Worm (Caenorhabditis elegans) whole organism, L3 larva: Measurements from ENCODE around the gene aqp-11.

ENCODE experiments used
- R02D3.7 ChIP-seq: fragments of 150-350 bp; optimal IDR thresholded peaks from 2 replicates; lab custom pipeline; 2014; ENCODE audit warnings: missing biosample characterization, missing genetic modification characterization
- aly-2 ChIP-seq: fragments of 150-350 bp; optimal IDR thresholded peaks from 2 replicates; lab custom pipeline; 2014; ENCODE audit warnings: missing biosample characterization, missing genetic modification characterization
- ama-1 ChIP-seq: fragments of 150-350 bp; optimal IDR thresholded peaks from 2 replicates; lab custom pipeline; 2018
- ceh-16 ChIP-seq: sonication (generic microtip); optimal IDR thresholded peaks from 2 replicates; lab custom pipeline; 2017; ENCODE audit warnings: missing biosample characterization, missing genetic modification characterization
- ceh-28 ChIP-seq: fragments of 150-350 bp; optimal IDR thresholded peaks from 2 replicates; lab custom pipeline; 2014; ENCODE audit warnings: missing biosample characterization, missing genetic modification reagents, missing genetic modification characterization
- daf-12 ChIP-seq: fragments of 150-350 bp; optimal IDR thresholded peaks from 2 replicates; lab custom pipeline; 2014; ENCODE audit warnings: missing biosample characterization, missing genetic modification reagents, missing genetic modification characterization
- egl-27 ChIP-seq: sonication (generic microtip); optimal IDR thresholded peaks from 4 replicates; lab custom pipeline; 2017; ENCODE audit warnings: missing biosample characterization, missing genetic modification reagents, missing genetic modification characterization
- elt-2 ChIP-seq: sonication (generic microtip); optimal IDR thresholded peaks from 2 replicates; lab custom pipeline; 2016; ENCODE audit warnings: missing genetic modification reagents, mild to moderate bottlenecking, missing genetic modification characterization, missing compliant biosample characterization
- fkh-10 ChIP-seq: sonication (generic microtip); optimal IDR thresholded peaks from 2 replicates; lab custom pipeline; 2017; ENCODE audit warnings: missing biosample characterization, missing genetic modification reagents, missing genetic modification characterization
- fkh-2 ChIP-seq: fragments of 150-350 bp; optimal IDR thresholded peaks from 2 replicates; lab custom pipeline; 2014; ENCODE audit warnings: missing biosample characterization, missing genetic modification reagents, missing genetic modification characterization
- fos-1 ChIP-seq: fragments of 150-350 bp; optimal IDR thresholded peaks from 2 replicates; lab custom pipeline; 2014; ENCODE audit warnings: missing biosample characterization, missing genetic modification characterization
- hmg-11 ChIP-seq: sonication (generic microtip); optimal IDR thresholded peaks from 2 replicates; lab custom pipeline; 2016; ENCODE audit warnings: missing genetic modification characterization, missing compliant biosample characterization
- jun-1 ChIP-seq: fragments of 150-350 bp; optimal IDR thresholded peaks from 2 replicates; lab custom pipeline; 2014; ENCODE audit warnings: missing biosample characterization, missing genetic modification reagents, missing genetic modification characterization
- lin-15B ChIP-seq: fragments of 150-350 bp; optimal IDR thresholded peaks from 2 replicates; lab custom pipeline; 2014; ENCODE audit warnings: missing biosample characterization, missing genetic modification characterization
- lin-39 ChIP-seq: fragments of 150-350 bp; optimal IDR thresholded peaks from 2 replicates; lab custom pipeline; 2018; ENCODE audit warnings: missing biosample characterization, missing genetic modification reagents, missing genetic modification characterization
- mml-1 ChIP-seq: fragments of 150-350 bp; sonication (generic microtip); optimal IDR thresholded peaks from 3 replicates; lab custom pipeline; 2014; ENCODE audit warnings: missing biosample characterization, missing genetic modification characterization
- nfya-1 ChIP-seq: sonication (generic microtip); optimal IDR thresholded peaks from 2 replicates; lab custom pipeline; 2017; ENCODE audit warnings: missing genetic modification characterization, mild to moderate bottlenecking, missing compliant biosample characterization, antibody characterized with exemption, moderate library complexity; ENCODE audit not compliant: insufficient read depth
- nhr-23 ChIP-seq: fragments of 150-350 bp; optimal IDR thresholded peaks from 2 replicates; lab custom pipeline; 2014; ENCODE audit warnings: missing biosample characterization, missing genetic modification reagents, missing genetic modification characterization
- nhr-237 ChIP-seq: fragments of 150-350 bp; optimal IDR thresholded peaks from 2 replicates; lab custom pipeline; 2014; ENCODE audit warnings: missing biosample characterization, missing genetic modification characterization
- nhr-43 ChIP-seq: sonication (generic microtip); optimal IDR thresholded peaks from 2 replicates; lab custom pipeline; 2016; ENCODE audit warnings: mild to moderate bottlenecking, missing genetic modification characterization, missing compliant biosample characterization; ENCODE audit not compliant: poor library complexity, severe bottlenecking
- nhr-67 ChIP-seq: fragments of 150-350 bp; optimal IDR thresholded peaks from 2 replicates; lab custom pipeline; 2014; ENCODE audit warnings: missing biosample characterization, missing genetic modification characterization
- pha-4 ChIP-seq: fragments of 150-350 bp; optimal IDR thresholded peaks from 2 replicates; lab custom pipeline; 2014; ENCODE audit warnings: missing biosample characterization, missing genetic modification reagents, missing genetic modification characterization
- pqm-1 ChIP-seq: fragments of 150-350 bp; optimal IDR thresholded peaks from 2 replicates; lab custom pipeline; 2017; ENCODE audit warnings: missing biosample characterization, missing genetic modification characterization, inconsistent platforms
- sea-2 ChIP-seq: fragments of 150-350 bp; sonication (generic microtip); optimal IDR thresholded peaks from 4 replicates; lab custom pipeline; 2014; ENCODE audit warnings: missing biosample characterization, missing genetic modification reagents, missing genetic modification characterization
- skn-1 ChIP-seq: fragments of 150-350 bp; optimal IDR thresholded peaks from 2 replicates; lab custom pipeline; 2014; ENCODE audit warnings: missing biosample characterization, missing genetic modification characterization
- snpc-4 ChIP-seq: fragments of 150-350 bp; optimal IDR thresholded peaks from 2 replicates; lab custom pipeline; 2014; ENCODE audit warnings: missing biosample characterization, missing genetic modification characterization
- tbx-2 ChIP-seq: sonication (generic microtip); optimal IDR thresholded peaks from 2 replicates; lab custom pipeline; 2016; ENCODE audit warnings: mild to moderate bottlenecking, missing genetic modification characterization, missing compliant biosample characterization
- unc-62 ChIP-seq: fragments of 150-350 bp; sonication (generic microtip); optimal IDR thresholded peaks from 4 replicates; lab custom pipeline; 2014; ENCODE audit warnings: missing biosample characterization, missing genetic modification reagents, missing genetic modification characterization
- zag-1 ChIP-seq: fragments of 150-350 bp; optimal IDR thresholded peaks from 2 replicates; lab custom pipeline; 2014; ENCODE audit warnings: missing biosample characterization, missing genetic modification characterization
- ztf-11 ChIP-seq: fragments of 150-350 bp; optimal IDR thresholded peaks from 2 replicates; lab custom pipeline; 2014; ENCODE audit warnings: missing biosample characterization, missing genetic modification characterization
- ztf-4 ChIP-seq: fragments of 150-350 bp; optimal IDR thresholded peaks from 2 replicates; lab custom pipeline; 2014; ENCODE audit warnings: missing biosample characterization, missing genetic modification characterization

aqp-11 gene

ce11 chrIII:13672654-13673330 is at the start of gene aqp-11:
aqp-11 (plus strand) TSS chrIII:13673280.
- TF ChIP-seq pqm-1 (tag; lab: Kevin White, UChicago) = peak; percentile 66
- TF ChIP-seq pha-4 (tag; lab: Kevin White, UChicago) = peak; percentile 19
- no peak for TF ChIP-seq lin-15B (tag; lab: Kevin White, UChicago)
- no peak for TF ChIP-seq R02D3.7 (tag; lab: Kevin White, UChicago)
- peak; percentile 71 for TF ChIP-seq elt-2 (tag; lab: Kevin White, UChicago)
- TF ChIP-seq skn-1 (tag; lab: Kevin White, UChicago) = peak; percentile 99
- TF ChIP-seq nhr-67 = no peak
- TF ChIP-seq egl-27 (tag; lab: Kevin White, UChicago) = no peak
- TF ChIP-seq snpc-4 = no peak

DNA sequence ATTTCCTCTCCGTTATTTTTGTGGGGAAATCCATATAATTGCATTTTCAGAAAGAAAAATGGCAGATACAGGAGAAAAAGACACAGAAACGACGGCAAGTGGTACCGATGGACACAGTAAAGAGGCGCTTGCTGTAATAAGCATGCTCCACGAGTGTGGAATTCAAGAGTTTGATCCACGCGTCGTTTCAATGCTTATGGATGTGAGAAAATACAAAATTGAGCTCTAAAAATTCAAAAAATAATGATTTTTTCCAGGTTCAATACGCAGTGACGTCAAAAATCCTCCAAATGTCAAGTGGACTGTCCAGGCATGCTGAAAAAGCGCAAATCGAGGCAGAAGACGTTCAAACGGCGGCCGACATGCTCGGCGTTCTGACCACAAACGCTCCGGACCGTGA is 48.9 kb upstream of the aqp-11 start, which contains the start of gene taf-9:
Gene taf-9 (plus strand): TSS at position 51 of the 400 bp plus-strand sequence.
- TF ChIP-seq aly-2 (no peak), ceh-16 (tag; lab: Kevin White, UChicago) (no peak), ama-1 (lab: Kevin White, UChicago) (peak; percentile 45), nhr-43 (peak; percentile 13)

ce11 chrIII:13625650-13626430 is 47.2 kb upstream of the aqp-11 start:
- TF ChIP-seq elt-2 (tag; lab: Kevin White, UChicago) = peak; percentile 30
- TF ChIP-seq pha-4 (tag; lab: Kevin White, UChicago) = no peak
- no peak for TF ChIP-seq snpc-4
- no peak for TF ChIP-seq daf-12 (tag; lab: Kevin White, UChicago)
- TF ChIP-seq ceh-28 (tag; lab: Kevin White, UChicago) = peak; percentile 6
- TF ChIP-seq pqm-1 (tag; lab: Kevin White, UChicago) = no peak
- TF ChIP-seq hmg-11 (tag; lab: Kevin White, UChicago) = no peak
- TF ChIP-seq ama-1 (lab: Kevin White, UChicago) = peak; percentile 58

ce11 chrIII:13626692-13627091 is 46.4 kb upstream of the aqp-11 start, which contains the start of gene T12D8.5:
T12D8.5 (minus strand) TSS chrIII:13626786.
- TF ChIP-seq sea-2 (GFP tag; lab: Kevin White, UChicago) (no peak), fos-1 (tag; lab: Kevin White, UChicago) (peak; percentile 6), pha-4 (tag; lab: Kevin White, UChicago) (peak; percentile 58), skn-1 (tag; lab: Kevin White, UChicago) (peak; percentile 2), fkh-2 (tag; lab: Kevin White, UChicago) (no peak), elt-2 (tag; lab: Kevin White, UChicago) (peak; percentile 91), pqm-1 (tag; lab: Kevin White, UChicago) (peak; percentile 79), jun-1 (tag; lab: Kevin White, UChicago) (peak; percentile 19)
- TF ChIP-seq, all 47 proteins: peak for 6

- TF ChIP-seq nhr-43 = no peak
- TF ChIP-seq unc-62 (GFP tag; lab: Kevin White, UChicago) = no peak
- TF ChIP-seq fkh-2 (tag; lab: Kevin White, UChicago) = no peak
- TF ChIP-seq lin-15B (tag; lab: Kevin White, UChicago) = no peak
- TF ChIP-seq tbx-2 (tag; lab: Kevin White, UChicago) = no peak
- TF ChIP-seq ztf-11 (tag; lab: Kevin White, UChicago) = no peak
- no peak for TF ChIP-seq aly-2
- TF ChIP-seq zag-1 (tag; lab: Kevin White, UChicago) = no peak
- TF ChIP-seq fkh-10 (GFP tag; lab: Kevin White, UChicago) = no peak
- no peak for TF ChIP-seq nhr-237 (tag; lab: Kevin White, UChicago)
- no peak for TF ChIP-seq elt-2 (tag; lab: Kevin White, UChicago)
- TF ChIP-seq ztf-4 = no peak
- no peak for TF ChIP-seq snpc-4
- no peak for TF ChIP-seq nhr-23 (tag; lab: Kevin White, UChicago)
These were observed 42.4 kb upstream of the aqp-11 start, which contains the start of gene arrd-17 for ce11 chrIII:13630708-13631107. arrd-17 (minus strand) TSS chrIII:13630808.

ce11 chrIII:13633826-13634225 is 39.3 kb upstream of the aqp-11 start:
- TF ChIP-seq mml-1 (no peak), fkh-10 (GFP tag; lab: Kevin White, UChicago) (peak; percentile 20), nfya-1 (tag; lab: Kevin White, UChicago) (peak; percentile 3), lin-39 (tag; lab: Kevin White, UChicago) (peak; percentile 3)
- TF ChIP-seq, all 47 proteins: peak for 3
